Worm (Caenorhabditis elegans) whole organism, L4 larva: ENCODE results near the gene str-226.

Experiments used
- jun-1 ChIP-seq: fragments of 150-350 bp; optimal IDR thresholded peaks from 2 replicates; lab custom pipeline; 2014; ENCODE audit warnings: missing biosample characterization, missing genetic modification reagents, missing genetic modification characterization
- zag-1 ChIP-seq: fragments of 150-350 bp; optimal IDR thresholded peaks from 2 replicates; lab custom pipeline; 2014; ENCODE audit warnings: missing biosample characterization, missing genetic modification characterization

DNA sequence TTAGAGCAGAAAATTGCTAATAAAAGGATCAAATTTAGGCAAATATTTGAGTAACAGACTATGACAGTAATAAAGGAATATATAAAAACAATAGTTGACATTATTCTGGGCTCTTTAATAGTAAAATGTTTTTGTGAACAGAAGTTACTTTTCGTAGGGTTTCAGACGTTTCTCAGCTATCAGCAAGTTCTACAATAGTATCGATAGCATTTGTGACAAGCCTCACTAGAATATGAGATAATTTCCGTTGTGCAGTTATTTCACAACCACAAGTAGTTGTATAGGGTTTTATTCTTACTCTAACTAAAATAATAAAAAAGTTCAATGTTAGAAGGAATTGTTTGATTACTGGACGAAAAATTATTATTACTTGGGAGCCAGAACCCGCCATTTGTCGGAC lies 34.0 kb downstream of the str-226 start, which contains the start of gene srbc-68:
- TF ChIP-seq jun-1 (tag; lab: Kevin White, UChicago) (no peak), zag-1 (tag; lab: Kevin White, UChicago) (no peak)
